Worm (Caenorhabditis elegans): ENCODE results near the gene best-4.

best-4 gene

ce11 chrII:23739-24138 lies 12.1 kb upstream of the best-4 start:
- TF ChIP-seq tab-1 (GFP tag; IDR thresholded peaks at IDR 0.05) (no peak), ref-1 (GFP tag; conservative IDR thresholded peaks at IDR 0.05) (no peak), cog-1 (tag; optimal IDR thresholded peaks at IDR 0.05) (no peak), T22C8.4 (GFP tag; IDR thresholded peaks at IDR 0.05) (no peak), med-1 (GFP tag; optimal IDR thresholded peaks at IDR 0.05; ENCODE audit: insufficient read depth) (no peak), ztf-29 (GFP tag; IDR thresholded peaks at IDR 0.05) (no peak), flt-1 (GFP tag; IDR thresholded peaks at IDR 0.05) (no peak), klf-2 (GFP tag; conservative IDR thresholded peaks at IDR 0.05) (no peak), ztf-23 (GFP tag; IDR thresholded peaks at IDR 0.05) (no peak)

- no peak for TF ChIP-seq klf-2 (GFP tag; conservative IDR thresholded peaks at IDR 0.05)
- TF ChIP-seq flt-1 (GFP tag; IDR thresholded peaks at IDR 0.05) = no peak
- no peak for TF ChIP-seq cog-1 (tag; optimal IDR thresholded peaks at IDR 0.05)
- TF ChIP-seq ref-1 (GFP tag; conservative IDR thresholded peaks at IDR 0.05) = no peak
- TF ChIP-seq tab-1 (GFP tag; IDR thresholded peaks at IDR 0.05) = no peak
- TF ChIP-seq med-1 (GFP tag; optimal IDR thresholded peaks at IDR 0.05; ENCODE audit: insufficient read depth) = no peak
- TF ChIP-seq ztf-23 (GFP tag; IDR thresholded peaks at IDR 0.05) = no peak
- TF ChIP-seq ztf-29 (GFP tag; IDR thresholded peaks at IDR 0.05) = no peak
- TF ChIP-seq T22C8.4 (GFP tag; IDR thresholded peaks at IDR 0.05) = no peak
Measured at ce11 chrII:23025-23424, 11.3 kb upstream of the best-4 start, which contains the start of gene sqt-2. TSS of gene sqt-2 (plus strand) at chrII:23325.

ce11 chrII:21953-22352 lies 10.3 kb upstream of the best-4 start:
- TF ChIP-seq T22C8.4 (GFP tag; IDR thresholded peaks at IDR 0.05) = no peak
- no peak for TF ChIP-seq med-1 (GFP tag; optimal IDR thresholded peaks at IDR 0.05; ENCODE audit: insufficient read depth)
- no peak for TF ChIP-seq klf-2 (GFP tag; conservative IDR thresholded peaks at IDR 0.05)
- TF ChIP-seq tab-1 (GFP tag; IDR thresholded peaks at IDR 0.05) = no peak
- TF ChIP-seq ztf-23 (GFP tag; IDR thresholded peaks at IDR 0.05) = no peak
- no peak for TF ChIP-seq ref-1 (GFP tag; conservative IDR thresholded peaks at IDR 0.05)
- TF ChIP-seq cog-1 (tag; optimal IDR thresholded peaks at IDR 0.05) = no peak
- TF ChIP-seq ztf-29 (GFP tag; IDR thresholded peaks at IDR 0.05) = no peak
- no peak for TF ChIP-seq flt-1 (GFP tag; IDR thresholded peaks at IDR 0.05)

- TF ChIP-seq ref-1 (GFP tag; conservative IDR thresholded peaks at IDR 0.05) (no peak), ztf-29 (GFP tag; IDR thresholded peaks at IDR 0.05) (no peak), klf-2 (GFP tag; conservative IDR thresholded peaks at IDR 0.05) (no peak), med-1 (GFP tag; optimal IDR thresholded peaks at IDR 0.05; ENCODE audit: insufficient read depth) (no peak), cog-1 (tag; optimal IDR thresholded peaks at IDR 0.05) (no peak), T22C8.4 (GFP tag; IDR thresholded peaks at IDR 0.05) (no peak), flt-1 (GFP tag; IDR thresholded peaks at IDR 0.05) (no peak), tab-1 (GFP tag; IDR thresholded peaks at IDR 0.05) (no peak), ztf-23 (GFP tag; IDR thresholded peaks at IDR 0.05) (no peak)
Measured at ce11 chrII:19238-19637, 7.6 kb upstream of the best-4 start, which contains the start of gene gmeb-1. TSS of gene gmeb-1 (plus strand) at chrII:19538.

- TF ChIP-seq cog-1 (tag; optimal IDR thresholded peaks at IDR 0.05) (peak; percentile 57), flt-1 (GFP tag; IDR thresholded peaks at IDR 0.05) (no peak), ztf-29 (GFP tag; IDR thresholded peaks at IDR 0.05) (no peak), med-1 (GFP tag; optimal IDR thresholded peaks at IDR 0.05; ENCODE audit: insufficient read depth) (no peak), klf-2 (GFP tag; conservative IDR thresholded peaks at IDR 0.05) (no peak), ref-1 (GFP tag; conservative IDR thresholded peaks at IDR 0.05) (no peak), T22C8.4 (GFP tag; IDR thresholded peaks at IDR 0.05) (peak; percentile 32; the same call in 1 of the 2 replicates), tab-1 (GFP tag; IDR thresholded peaks at IDR 0.05) (no peak), ztf-23 (GFP tag; IDR thresholded peaks at IDR 0.05) (peak; percentile 53; the same call in 1 of the 2 replicates)
Measured at ce11 chrII:18787-19186, 7.1 kb upstream of the best-4 start.

- TF ChIP-seq med-1 (GFP tag; optimal IDR thresholded peaks at IDR 0.05; ENCODE audit: insufficient read depth) = no peak
- TF ChIP-seq ref-1 (GFP tag; conservative IDR thresholded peaks at IDR 0.05) = no peak
Measured at ce11 chrII:12685-13084, 1.0 kb upstream of the best-4 start, which contains the start of gene best-3. TSS of gene best-3 (plus strand) at chrII:12985.

- no peak for TF ChIP-seq tab-1 (GFP tag; IDR thresholded peaks at IDR 0.05)
- TF ChIP-seq ztf-29 (GFP tag; IDR thresholded peaks at IDR 0.05) = no peak
- no peak for TF ChIP-seq ref-1 (GFP tag; conservative IDR thresholded peaks at IDR 0.05)
- TF ChIP-seq med-1 (GFP tag; optimal IDR thresholded peaks at IDR 0.05; ENCODE audit: insufficient read depth) = no peak
- TF ChIP-seq T22C8.4 (GFP tag; IDR thresholded peaks at IDR 0.05) = no peak
- TF ChIP-seq flt-1 (GFP tag; IDR thresholded peaks at IDR 0.05) = no peak
- no peak for TF ChIP-seq ztf-23 (GFP tag; IDR thresholded peaks at IDR 0.05)
- TF ChIP-seq klf-2 (GFP tag; conservative IDR thresholded peaks at IDR 0.05) = no peak
- no peak for TF ChIP-seq cog-1 (tag; optimal IDR thresholded peaks at IDR 0.05)
Measured at ce11 chrII:8212-8611, 3.5 kb downstream of the best-4 start.

ce11 chrII:6349-6748 lies 5.3 kb downstream of the best-4 start, which contains the start of gene osta-1:
TSS of gene osta-1 (plus strand) at chrII:6657.
- TF ChIP-seq tab-1 (GFP tag; IDR thresholded peaks at IDR 0.05) (no peak), med-1 (GFP tag; optimal IDR thresholded peaks at IDR 0.05; ENCODE audit: insufficient read depth) (no peak), klf-2 (GFP tag; conservative IDR thresholded peaks at IDR 0.05) (no peak), ref-1 (GFP tag; conservative IDR thresholded peaks at IDR 0.05) (no peak), ztf-29 (GFP tag; IDR thresholded peaks at IDR 0.05) (no peak), T22C8.4 (GFP tag; IDR thresholded peaks at IDR 0.05) (no peak), cog-1 (tag; optimal IDR thresholded peaks at IDR 0.05) (no peak), flt-1 (GFP tag; IDR thresholded peaks at IDR 0.05) (no peak), ztf-23 (GFP tag; IDR thresholded peaks at IDR 0.05) (no peak)

- no peak for TF ChIP-seq ztf-23 (GFP tag; IDR thresholded peaks at IDR 0.05)
- TF ChIP-seq tab-1 (GFP tag; IDR thresholded peaks at IDR 0.05) = no peak
Measured at ce11 chrII:4793-5192, 6.9 kb downstream of the best-4 start.

- no peak for TF ChIP-seq ztf-29 (GFP tag; IDR thresholded peaks at IDR 0.05)
- no peak for TF ChIP-seq ref-1 (GFP tag; conservative IDR thresholded peaks at IDR 0.05)
- no peak for TF ChIP-seq T22C8.4 (GFP tag; IDR thresholded peaks at IDR 0.05)
- no peak for TF ChIP-seq tab-1 (GFP tag; IDR thresholded peaks at IDR 0.05)
- no peak for TF ChIP-seq med-1 (GFP tag; optimal IDR thresholded peaks at IDR 0.05; ENCODE audit: insufficient read depth)
- no peak for TF ChIP-seq klf-2 (GFP tag; conservative IDR thresholded peaks at IDR 0.05)
- no peak for TF ChIP-seq cog-1 (tag; optimal IDR thresholded peaks at IDR 0.05)
- TF ChIP-seq flt-1 (GFP tag; IDR thresholded peaks at IDR 0.05) = no peak
- no peak for TF ChIP-seq ztf-23 (GFP tag; IDR thresholded peaks at IDR 0.05)
Measured at ce11 chrII:1334-1898, 10.3 kb downstream of the best-4 start, which contains the start of gene 2L52.1. TSS of gene 2L52.1 (plus strand) at chrII:1848.

All from whole organism, midembryonic.